Worm (Caenorhabditis elegans) whole organism, L2 larva: Measurements from ENCODE around the gene srbc-75.

Source experiments
- C34F6.9 ChIP-seq: fragments of 150-350 bp; optimal IDR thresholded peaks from 2 replicates; lab custom pipeline; 2014; ENCODE audit warnings: missing biosample characterization, missing genetic modification characterization
- blmp-1 ChIP-seq: sonication (generic microtip); optimal IDR thresholded peaks from 2 replicates; lab custom pipeline; 2017; ENCODE audit warnings: missing genetic modification characterization, mild to moderate bottlenecking, missing compliant biosample characterization, antibody characterized with exemption, moderate library complexity; ENCODE audit not compliant: insufficient read depth
- lin-11 ChIP-seq: fragments of 150-350 bp; sonication (generic microtip); optimal IDR thresholded peaks from 2 replicates; lab custom pipeline; 2014; ENCODE audit warnings: missing biosample characterization, missing genetic modification characterization, inconsistent platforms, mixed read lengths
- lin-39 ChIP-seq: fragments of 150-350 bp; optimal IDR thresholded peaks from 2 replicates; lab custom pipeline; 2014; ENCODE audit warnings: missing biosample characterization, missing genetic modification reagents, missing genetic modification characterization
- nhr-10 ChIP-seq: sonication (generic microtip); optimal IDR thresholded peaks from 2 replicates; lab custom pipeline; 2017; ENCODE audit warnings: missing biosample characterization, missing genetic modification characterization
- nhr-25 ChIP-seq: fragments of 150-350 bp; sonication (generic microtip); optimal IDR thresholded peaks from 3 replicates; lab custom pipeline; 2014; ENCODE audit warnings: missing biosample characterization, missing genetic modification characterization
- nhr-6 ChIP-seq: fragments of 150-350 bp; optimal IDR thresholded peaks from 2 replicates; lab custom pipeline; 2014; ENCODE audit warnings: missing biosample characterization, missing genetic modification characterization
- unc-39 ChIP-seq: fragments of 150-350 bp; optimal IDR thresholded peaks from 2 replicates; lab custom pipeline; 2014; ENCODE audit warnings: missing biosample characterization, missing genetic modification characterization
- unc-55 ChIP-seq: fragments of 150-350 bp; sonication (generic microtip); optimal IDR thresholded peaks from 3 replicates; lab custom pipeline; 2014; ENCODE audit warnings: missing biosample characterization, missing genetic modification reagents, missing genetic modification characterization
- ztf-11 ChIP-seq: sonication (generic microtip); optimal IDR thresholded peaks from 2 replicates; lab custom pipeline; 2017; ENCODE audit warnings: missing biosample characterization, missing genetic modification characterization

ce11 chrV:15265814-15266213 is 12.2 kb downstream of the srbc-75 start, which contains the start of gene M01B2.13:
- TF ChIP-seq C34F6.9, result no peak
- TF ChIP-seq blmp-1 (tag; lab: Kevin White, UChicago), result no peak
- no peak for TF ChIP-seq lin-39
- no peak for TF ChIP-seq nhr-6 (tag; lab: Kevin White, UChicago)
- TF ChIP-seq ztf-11 (tag; lab: Kevin White, UChicago), result no peak
- no peak for TF ChIP-seq nhr-10
- no peak for TF ChIP-seq lin-11 (tag; lab: Kevin White, UChicago)
- TF ChIP-seq unc-39 (tag; lab: Kevin White, UChicago), result no peak
- TF ChIP-seq unc-55, result no peak
- TF ChIP-seq nhr-25 (tag; lab: Kevin White, UChicago), result no peak
